Fruit fly (Drosophila melanogaster) whole organism, embryonic: ENCODE data around the gene syd.

Experiments
- BEAF-32 ChIP-seq: fragments of 200-800 bp; sonication (Bioruptor generic); optimal IDR thresholded peaks from 3 replicates; lab custom pipeline; 2017; ENCODE audit warnings: missing biosample characterization, missing genetic modification characterization, mild to moderate bottlenecking, moderate library complexity, missing genetic modification reagents
- CG1233 ChIP-seq: fragments of 200-800 bp; sonication (Bioruptor generic); optimal IDR thresholded peaks from 4 replicates; lab custom pipeline; 2018; ENCODE audit warnings: missing biosample characterization, mild to moderate bottlenecking, missing genetic modification characterization
- CG12659 ChIP-seq: fragments of 200-800 bp; sonication (Bioruptor generic); optimal IDR thresholded peaks from 3 replicates; lab custom pipeline; 2017; ENCODE audit warnings: mild to moderate bottlenecking, missing biosample characterization, missing genetic modification reagents, missing genetic modification characterization
- CG15269 ChIP-seq: fragments of 200-800 bp; sonication (Bioruptor generic); optimal IDR thresholded peaks from 2 replicates; lab custom pipeline; 2018; ENCODE audit warnings: missing biosample characterization, mild to moderate bottlenecking, missing genetic modification characterization, moderate library complexity
- CG1529 ChIP-seq: fragments of 200-800 bp; sonication (Bioruptor generic); optimal IDR thresholded peaks from 3 replicates; lab custom pipeline; 2018; ENCODE audit warnings: missing biosample characterization, missing genetic modification characterization
- CG17361 ChIP-seq: fragments of 200-800 bp; sonication (Bioruptor generic); IDR thresholded peaks from 3 replicates; pipeline ENCODE4 v1.3.6; 2022; ENCODE audit warnings: missing biosample characterization, missing genetic modification characterization
- CG30403 ChIP-seq: fragments of 200-800 bp; sonication (Bioruptor generic); optimal IDR thresholded peaks from 3 replicates; lab custom pipeline; 2016; ENCODE audit warnings: missing biosample characterization, missing genetic modification characterization
- CG31224 ChIP-seq: fragments of 200-800 bp; sonication (Bioruptor generic); IDR thresholded peaks from 2 replicates; pipeline ENCODE4 v1.3.6; 2022; ENCODE audit warnings: missing biosample characterization, missing genetic modification characterization
- CG34422 ChIP-seq: fragments of 200-800 bp; sonication (Bioruptor generic); IDR thresholded peaks from 3 replicates; pipeline ENCODE4 v1.3.6; 2022; ENCODE audit warnings: missing biosample characterization, missing genetic modification characterization
- CG4424 ChIP-seq: fragments of 200-800 bp; sonication (Bioruptor generic); optimal IDR thresholded peaks from 3 replicates; lab custom pipeline; 2016; ENCODE audit warnings: missing biosample characterization, missing genetic modification characterization
- CG8388 ChIP-seq: fragments of 200-800 bp; sonication (Bioruptor generic); optimal IDR thresholded peaks from 2 replicates; lab custom pipeline; 2019; ENCODE audit warnings: missing biosample characterization, mild to moderate bottlenecking, missing genetic modification characterization, moderate library complexity
- CG9215 ChIP-seq: fragments of 200-800 bp; sonication (Bioruptor generic); IDR thresholded peaks from 2 replicates; pipeline ENCODE4 v1.3.6; 2022; ENCODE audit warnings: missing biosample characterization, missing genetic modification characterization
- Dek ChIP-seq: fragments of 200-800 bp; sonication (Bioruptor generic); optimal IDR thresholded peaks from 3 replicates; lab custom pipeline; 2019; ENCODE audit warnings: missing biosample characterization, mild to moderate bottlenecking, missing genetic modification characterization, moderate library complexity
- Hr51 ChIP-seq, 2 experiments: fragments of 200-800 bp; sonication (Bioruptor generic); optimal IDR thresholded peaks; 2 replicates in 1 of 2; 3 replicates in 1 of 2; lab custom pipeline; 2016 to 2018; ENCODE audit warnings: missing biosample characterization in 2 of 2, missing genetic modification characterization in 2 of 2, mild to moderate bottlenecking in 1 of 2, moderate library complexity in 1 of 2
- Med ChIP-seq: fragments of 200-800 bp; sonication (Bioruptor generic); peaks from one replicate; lab custom pipeline; 2016; ENCODE audit warnings: missing biosample characterization, missing genetic modification characterization, mild to moderate bottlenecking, inconsistent platforms, moderate library complexity
- Meics ChIP-seq: fragments of 200-800 bp; sonication (Bioruptor generic); optimal IDR thresholded peaks from 2 replicates; lab custom pipeline; 2017; ENCODE audit warnings: missing biosample characterization, mild to moderate bottlenecking, missing genetic modification characterization
- Oli ChIP-seq: fragments of 200-800 bp; sonication (Bioruptor generic); optimal IDR thresholded peaks from 2 replicates; lab custom pipeline; 2018; ENCODE audit warnings: missing biosample characterization, mild to moderate bottlenecking, missing genetic modification characterization, moderate library complexity
- PHDP ChIP-seq: fragments of 200-800 bp; sonication (Bioruptor generic); optimal IDR thresholded peaks from 3 replicates; lab custom pipeline; 2018; ENCODE audit warnings: missing biosample characterization, mild to moderate bottlenecking, missing genetic modification characterization, moderate library complexity
- Poxn ChIP-seq: fragments of 200-800 bp; sonication (Bioruptor generic); IDR thresholded peaks from 2 replicates; pipeline ENCODE4 v1.3.6; 2022; ENCODE audit warnings: missing biosample characterization, missing genetic modification characterization
- Usf ChIP-seq: fragments of 200-800 bp; sonication (Bioruptor generic); optimal IDR thresholded peaks from 2 replicates; lab custom pipeline; 2017; ENCODE audit warnings: missing genotype, missing biosample characterization, missing genetic modification characterization
- Xbp1 ChIP-seq: fragments of 200-800 bp; sonication (Bioruptor generic); optimal IDR thresholded peaks from 3 replicates; lab custom pipeline; 2016; ENCODE audit warnings: missing biosample characterization, mild to moderate bottlenecking, missing genetic modification characterization
- ap ChIP-seq: fragments of 200-800 bp; sonication (Bioruptor generic); IDR thresholded peaks from 2 replicates; pipeline ENCODE4 v1.3.6; 2022; ENCODE audit warnings: missing biosample characterization, missing genetic modification characterization
- az2 ChIP-seq: fragments of 200-800 bp; sonication (Bioruptor generic); optimal IDR thresholded peaks from 3 replicates; lab custom pipeline; 2016; ENCODE audit warnings: missing biosample characterization, missing genetic modification characterization
- bbx ChIP-seq: fragments of 200-800 bp; sonication (Bioruptor generic); IDR thresholded peaks from 2 replicates; pipeline ENCODE4 v1.3.6; 2022; ENCODE audit warnings: missing biosample characterization, missing genetic modification characterization; ENCODE audit not compliant: partially characterized antibody
- bcd ChIP-seq: fragments of 200-800 bp; sonication (Bioruptor generic); optimal IDR thresholded peaks from 2 replicates; lab custom pipeline; 2017; ENCODE audit warnings: missing biosample characterization, mild to moderate bottlenecking, missing genetic modification characterization
- chm ChIP-seq: fragments of 200-800 bp; sonication (Bioruptor generic); IDR thresholded peaks from 2 replicates; pipeline ENCODE4 v1.3.6; 2022; ENCODE audit warnings: missing biosample characterization, missing genetic modification characterization
- croc ChIP-seq: fragments of 200-800 bp; sonication (Bioruptor generic); conservative IDR thresholded peaks from 3 replicates; pipeline ENCODE4 v1.3.6; 2022; ENCODE audit warnings: missing biosample characterization, missing genetic modification characterization
- cwo ChIP-seq: fragments of 200-800 bp; sonication (Bioruptor generic); optimal IDR thresholded peaks from 3 replicates; lab custom pipeline; 2017; ENCODE audit warnings: missing biosample characterization, missing genetic modification characterization, mild to moderate bottlenecking, moderate library complexity, missing genetic modification reagents
- dmrt99B ChIP-seq: fragments of 200-800 bp; sonication (Bioruptor generic); optimal IDR thresholded peaks from 2 replicates; lab custom pipeline; 2018; ENCODE audit warnings: missing biosample characterization, mild to moderate bottlenecking, missing genetic modification characterization, moderate library complexity
- dysf ChIP-seq: fragments of 200-800 bp; sonication (Bioruptor generic); IDR thresholded peaks from 3 replicates; pipeline ENCODE4 v1.3.6; 2022; ENCODE audit warnings: missing biosample characterization, missing genetic modification characterization
- ems ChIP-seq: fragments of 200-800 bp; sonication (Bioruptor generic); optimal IDR thresholded peaks from 3 replicates; lab custom pipeline; 2016; ENCODE audit warnings: missing biosample characterization, missing genetic modification characterization
- esg ChIP-seq: fragments of 200-800 bp; sonication (Bioruptor generic); conservative IDR thresholded peaks from 2 replicates; pipeline ENCODE4 v1.3.6; 2022; ENCODE audit warnings: missing biosample characterization, missing genetic modification characterization
- eve ChIP-seq, 2 experiments: fragments of >200 bp; optimal IDR thresholded peaks; 2 replicates each; lab custom pipeline; 2017; ENCODE audit warnings: missing biosample characterization in 2 of 2, missing genetic modification characterization in 2 of 2
- fd96Cb ChIP-seq: fragments of 200-800 bp; sonication (Bioruptor generic); optimal IDR thresholded peaks from 2 replicates; lab custom pipeline; 2018; ENCODE audit warnings: missing biosample characterization, mild to moderate bottlenecking, missing genetic modification characterization, moderate library complexity
- grau ChIP-seq: fragments of 200-800 bp; optimal IDR thresholded peaks from 3 replicates; lab custom pipeline; 2019; ENCODE audit warnings: missing biosample characterization, mild to moderate bottlenecking, missing genetic modification characterization, moderate library complexity
- her ChIP-seq: fragments of 200-800 bp; sonication (Bioruptor generic); optimal IDR thresholded peaks from 2 replicates; lab custom pipeline; 2016; ENCODE audit warnings: missing biosample characterization, missing genetic modification characterization
- inv ChIP-seq: fragments of 200-800 bp; sonication (Bioruptor generic); IDR thresholded peaks from 2 replicates; pipeline ENCODE4 v1.3.6; 2022; ENCODE audit warnings: missing biosample characterization, missing genetic modification characterization; ENCODE audit not compliant: partially characterized antibody
- lilli ChIP-seq: fragments of 200-800 bp; sonication (Bioruptor generic); optimal IDR thresholded peaks from 3 replicates; lab custom pipeline; 2016; ENCODE audit warnings: missing biosample characterization, missing genetic modification characterization
- lmd ChIP-seq: fragments of 200-800 bp; sonication (Bioruptor generic); IDR thresholded peaks from 2 replicates; pipeline ENCODE4 v1.3.6; 2022; ENCODE audit warnings: missing biosample characterization, missing genetic modification characterization
- nmo ChIP-seq: fragments of 200-800 bp; sonication (Bioruptor generic); optimal IDR thresholded peaks from 2 replicates; lab custom pipeline; 2018; ENCODE audit warnings: missing biosample characterization, mild to moderate bottlenecking, missing genetic modification characterization, moderate library complexity
- pnt ChIP-seq: fragments of 200-800 bp; sonication (Bioruptor generic); optimal IDR thresholded peaks from 3 replicates; lab custom pipeline; 2016; ENCODE audit warnings: missing biosample characterization, missing genetic modification characterization
- prd ChIP-seq, 3 experiments: fragments of >200 bp in 2 of 3; fragments of 200-800 bp in 1 of 3; sonication (Bioruptor generic) in 1 of 3; optimal IDR thresholded peaks in 2 of 3; IDR thresholded peaks in 1 of 3; 2 replicates in 2 of 3; 3 replicates in 1 of 3; pipeline versions ENCODE4 v1.3.6 to Lab custom; 2017 to 2022; ENCODE audit warnings: missing biosample characterization in 1 of 3, missing genetic modification characterization in 1 of 3
- row ChIP-seq: fragments of 200-800 bp; sonication (Bioruptor generic); IDR thresholded peaks from 3 replicates; pipeline ENCODE4 v1.3.6; 2022; ENCODE audit warnings: missing biosample characterization, missing genetic modification characterization
- shn ChIP-seq: fragments of 200-800 bp; sonication (Bioruptor generic); optimal IDR thresholded peaks from 3 replicates; lab custom pipeline; 2016; ENCODE audit warnings: missing biosample characterization, missing genetic modification characterization
- sr ChIP-seq: fragments of 200-800 bp; sonication (Bioruptor generic); IDR thresholded peaks from 3 replicates; pipeline ENCODE4 v1.3.6; 2022; ENCODE audit warnings: missing biosample characterization, missing genetic modification characterization
- tgo ChIP-seq: fragments of 200-800 bp; sonication (Bioruptor generic); IDR thresholded peaks from 3 replicates; pipeline ENCODE4 v1.3.6; 2022; ENCODE audit warnings: missing biosample characterization, missing genetic modification characterization
- unpg ChIP-seq: fragments of 200-800 bp; sonication (Bioruptor generic); optimal IDR thresholded peaks from 3 replicates; lab custom pipeline; 2018; ENCODE audit warnings: missing biosample characterization, mild to moderate bottlenecking, missing genetic modification characterization, moderate library complexity
- zfh1 ChIP-seq: fragments of 200-800 bp; sonication (Bioruptor generic); IDR thresholded peaks from 3 replicates; pipeline ENCODE4 v1.3.6; 2022; ENCODE audit warnings: missing biosample characterization, missing genetic modification characterization

The syd gene

dm6 chr3L:7875606-7876366 lies 60.1 kb downstream of the syd start (continued):
- no peak for TF ChIP-seq Dek (tag; lab: Kevin White, UChicago)
- TF ChIP-seq lilli (GFP tag; lab: Kevin White, UChicago): peak; percentile 56
- no peak for TF ChIP-seq sr (GFP tag; lab: Robert Waterston, UW)
- TF ChIP-seq tgo: peak; percentile 47
- TF ChIP-seq cwo (GFP tag; lab: Kevin White, UChicago): peak; percentile 26
- 0 out of 2 replicates have a peak, but pooled peaks have one; percentile 26 for TF ChIP-seq CG31224 (GFP tag; lab: Robert Waterston, UW)
- peak; percentile 78 for TF ChIP-seq CG17361 (GFP tag; lab: Robert Waterston, UW)
- no peak for TF ChIP-seq shn (GFP tag; lab: Kevin White, UChicago)
- TF ChIP-seq CG34422: peak; percentile 43; the same call in 1 of the 3 replicates
- no peak for TF ChIP-seq BEAF-32 (GFP tag; lab: Kevin White, UChicago)
- TF ChIP-seq Poxn (GFP tag; lab: Robert Waterston, UW): no peak
- TF ChIP-seq CG4424: peak; percentile 54
- peak; percentile 55 for TF ChIP-seq Xbp1 (GFP tag; lab: Kevin White, UChicago)
- TF ChIP-seq CG12659 (GFP tag; lab: Kevin White, UChicago): peak; percentile 48
- TF ChIP-seq croc (GFP tag; lab: Robert Waterston, UW): peak; percentile 44; the same call in 2 of the 3 replicates
- peak; percentile 29; the same call in 1 of the 2 replicates for TF ChIP-seq lmd (GFP tag; lab: Robert Waterston, UW)
- peak; percentile 39 for TF ChIP-seq PHDP (tag; lab: Kevin White, UChicago)
- TF ChIP-seq grau: peak; percentile 88
- peak; percentile 70 for TF ChIP-seq dmrt99B
- TF ChIP-seq Usf (GFP tag; lab: Kevin White, UChicago): peak; percentile 12
- TF ChIP-seq CG8388: peak; percentile 43
- peak; percentile 47; the same call in 1 of the 2 replicates for TF ChIP-seq esg
- peak; percentile 44 for TF ChIP-seq bcd (GFP tag; lab: Kevin White, UChicago)
- TF ChIP-seq CG9215: peak; percentile 34
- TF ChIP-seq CG1233 (GFP tag; lab: Kevin White, UChicago): peak; percentile 23
- no peak for TF ChIP-seq prd (optimal IDR thresholded peaks at IDR 0.05; lab: Kevin White, UChicago)
- TF ChIP-seq prd (GFP tag; IDR thresholded peaks at IDR 0.05; lab: Robert Waterston, UW): peak; percentile 59; the same call in 1 of the 3 replicates
- TF ChIP-seq CG30403 (GFP tag; lab: Kevin White, UChicago): peak; percentile 53
- peak; percentile 2 for TF ChIP-seq CG1529 (GFP tag; lab: Kevin White, UChicago)
- TF ChIP-seq az2 (GFP tag; lab: Kevin White, UChicago): peak; percentile 65
- TF ChIP-seq dysf (GFP tag; lab: Robert Waterston, UW): peak; percentile 48; the same call in 1 of the 3 replicates
- TF ChIP-seq eve (GFP tag; optimal IDR thresholded peaks at IDR 0.05; lab: Kevin White, UChicago): peak in 1 of 2 experiments; percentile 50
- no peak for TF ChIP-seq inv (GFP tag; lab: Robert Waterston, UW)
- no peak; the same call in 1 of the 2 replicates for TF ChIP-seq chm
- TF ChIP-seq CG15269 (tag; lab: Kevin White, UChicago): peak; percentile 53
- TF ChIP-seq bbx: no peak
- TF ChIP-seq Hr51 (GFP tag; optimal IDR thresholded peaks at IDR 0.05; lab: Kevin White, UChicago): peak; percentile 16 to 58
- peak; percentile 47 for TF ChIP-seq Oli (tag; lab: Kevin White, UChicago)
- TF ChIP-seq nmo (GFP tag; lab: Kevin White, UChicago): peak; percentile 57
- 0 out of 3 replicates have a peak, but pooled peaks have one; percentile 52 for TF ChIP-seq zfh1 (GFP tag; lab: Robert Waterston, UW)
- no peak for TF ChIP-seq her (GFP tag; lab: Kevin White, UChicago)
- TF ChIP-seq unpg (GFP tag; lab: Kevin White, UChicago): peak; percentile 28
- TF ChIP-seq row: peak; percentile 71
- TF ChIP-seq Med (GFP tag; lab: Kevin White, UChicago): peak; percentile 59
- peak; percentile 51 for TF ChIP-seq Meics (GFP tag; lab: Kevin White, UChicago)
- peak; percentile 64 for TF ChIP-seq fd96Cb (tag; lab: Kevin White, UChicago)
- TF ChIP-seq ap (GFP tag; lab: Robert Waterston, UW): no peak
- TF ChIP-seq pnt (GFP tag; lab: Kevin White, UChicago): no peak
- TF ChIP-seq ems: no peak
